Fruit fly (Drosophila melanogaster): ENCODE measurements around the gene CG17196.

Gene CG17196

dm6 chr3R:25737735-25738371, 38.2 kb downstream of the CG17196 start (continued):
- peak; percentile 99 for TF ChIP-seq Blimp-1 (GFP tag; optimal IDR thresholded peaks at IDR 0.05)
- peak; percentile 82 for TF ChIP-seq CG7357 (GFP tag; IDR thresholded peaks at IDR 0.05)
- peak; percentile 81 for TF ChIP-seq Ets97D (GFP tag; optimal IDR thresholded peaks at IDR 0.05)
- peak; percentile 91 for TF ChIP-seq pb (GFP tag; optimal IDR thresholded peaks at IDR 0.05)
- TF ChIP-seq hb (GFP tag; IDR thresholded peaks at IDR 0.05; ENCODE audit: partially characterized antibody): no peak
- no peak for TF ChIP-seq yki (optimal IDR thresholded peaks at IDR 0.05)
- peak; percentile 88 for TF ChIP-seq CG2889 (GFP tag; IDR thresholded peaks at IDR 0.05)
- peak; percentile 90 for TF ChIP-seq lab (GFP tag; optimal IDR thresholded peaks at IDR 0.05)
- peak; percentile 69 for TF ChIP-seq seq (GFP tag; IDR thresholded peaks at IDR 0.05)
- peak; percentile 61 for TF ChIP-seq Poxn (GFP tag; IDR thresholded peaks at IDR 0.05)
- TF ChIP-seq CG12104 (GFP tag; optimal IDR thresholded peaks at IDR 0.05): peak; percentile 85
- peak; percentile 53; the same call in 1 of the 3 replicates for TF ChIP-seq C15 (GFP tag; IDR thresholded peaks at IDR 0.05)
- TF ChIP-seq CG3065 (GFP tag; optimal IDR thresholded peaks at IDR 0.05): peak; percentile 84
- TF ChIP-seq CG12769 (tag; optimal IDR thresholded peaks at IDR 0.05): peak; percentile 89
- TF ChIP-seq CG7839 (tag; optimal IDR thresholded peaks at IDR 0.05): peak; percentile 95
- TF ChIP-seq mld (GFP tag; IDR thresholded peaks at IDR 0.05; ENCODE audit: partially characterized antibody): no peak
- peak; percentile 94 for TF ChIP-seq kni (GFP tag; optimal IDR thresholded peaks at IDR 0.05)
- TF ChIP-seq CG12391 (tag; optimal IDR thresholded peaks at IDR 0.05): peak; percentile 92
- TF ChIP-seq CG9437 (GFP tag; optimal IDR thresholded peaks at IDR 0.05): peak; percentile 82
- TF ChIP-seq gem (tag; optimal IDR thresholded peaks at IDR 0.05): peak; percentile 96
- TF ChIP-seq Side (GFP tag; optimal IDR thresholded peaks at IDR 0.05): peak; percentile 95
- peak; percentile 44 for TF ChIP-seq Fer2 (tag; optimal IDR thresholded peaks at IDR 0.05)
- peak; percentile 89 for TF ChIP-seq tap (tag; optimal IDR thresholded peaks at IDR 0.05)
- TF ChIP-seq cato (GFP tag; optimal IDR thresholded peaks at IDR 0.05; ENCODE audit: borderline replicate concordance): peak; percentile 92
- peak; percentile 94 for TF ChIP-seq Ssrp (tag; optimal IDR thresholded peaks at IDR 0.05)
- TF ChIP-seq CG6175 (GFP tag; IDR thresholded peaks at IDR 0.05): peak; percentile 78
- peak; percentile 87 for TF ChIP-seq disco-r (GFP tag; optimal IDR thresholded peaks at IDR 0.05)
- peak; percentile 92 to 96 for TF ChIP-seq Pdp1 (GFP tag; optimal IDR thresholded peaks at IDR 0.05)
- TF ChIP-seq CG18619 (GFP tag; optimal IDR thresholded peaks at IDR 0.05): peak; percentile 80
- peak; percentile 93 for TF ChIP-seq CG13424 (tag; optimal IDR thresholded peaks at IDR 0.05)
- TF ChIP-seq gt (GFP tag; IDR thresholded peaks at IDR 0.05): peak; percentile 90
- peak; percentile 94 for TF ChIP-seq ttk (GFP tag; IDR thresholded peaks at IDR 0.05)
- TF ChIP-seq CG10462 (GFP tag; optimal IDR thresholded peaks at IDR 0.05): peak; percentile 84
- TF ChIP-seq ken (GFP tag; IDR thresholded peaks at IDR 0.05): peak; percentile 97
- TF ChIP-seq CG31224 (GFP tag; IDR thresholded peaks at IDR 0.05): peak; percentile 83
- no peak for TF ChIP-seq cad (GFP tag; optimal IDR thresholded peaks at IDR 0.05)
- peak; percentile 89 for TF ChIP-seq NC2α (GFP tag; optimal IDR thresholded peaks at IDR 0.05)
- peak; percentile 88 for TF ChIP-seq ab (GFP tag; optimal IDR thresholded peaks at IDR 0.05)
- TF ChIP-seq CG2199 (GFP tag; IDR thresholded peaks at IDR 0.05): peak; percentile 91; the same call in 2 of the 3 replicates
- peak; percentile 86 for TF ChIP-seq HmgZ (tag; optimal IDR thresholded peaks at IDR 0.05)
- TF ChIP-seq CG13624 (GFP tag; optimal IDR thresholded peaks at IDR 0.05): peak; percentile 91
- TF ChIP-seq wdn (GFP tag; IDR thresholded peaks at IDR 0.05): peak; percentile 78
- peak; percentile 25 for TF ChIP-seq exex (tag; optimal IDR thresholded peaks at IDR 0.05)
- peak; percentile 88 for TF ChIP-seq CG7556 (GFP tag; optimal IDR thresholded peaks at IDR 0.05)
- peak; percentile 37 for TF ChIP-seq CG13296 (GFP tag; optimal IDR thresholded peaks at IDR 0.05)
- TF ChIP-seq D (optimal IDR thresholded peaks at IDR 0.05): no peak
- TF ChIP-seq D (GFP tag; optimal IDR thresholded peaks at IDR 0.05): peak; percentile 96
- TF ChIP-seq Trl (optimal IDR thresholded peaks at IDR 0.05): peak; percentile 59 to 72
- peak; percentile 95 for TF ChIP-seq Trl (GFP tag; optimal IDR thresholded peaks at IDR 0.05)
- TF ChIP-seq az2 (GFP tag; optimal IDR thresholded peaks at IDR 0.05): peak; percentile 96
- TF ChIP-seq Lpt (GFP tag; optimal IDR thresholded peaks at IDR 0.05): no peak

Data from whole organism, embryonic.